ENCODE assay signal across 1 fruit fly cellular context in the genomic region with DNA sequence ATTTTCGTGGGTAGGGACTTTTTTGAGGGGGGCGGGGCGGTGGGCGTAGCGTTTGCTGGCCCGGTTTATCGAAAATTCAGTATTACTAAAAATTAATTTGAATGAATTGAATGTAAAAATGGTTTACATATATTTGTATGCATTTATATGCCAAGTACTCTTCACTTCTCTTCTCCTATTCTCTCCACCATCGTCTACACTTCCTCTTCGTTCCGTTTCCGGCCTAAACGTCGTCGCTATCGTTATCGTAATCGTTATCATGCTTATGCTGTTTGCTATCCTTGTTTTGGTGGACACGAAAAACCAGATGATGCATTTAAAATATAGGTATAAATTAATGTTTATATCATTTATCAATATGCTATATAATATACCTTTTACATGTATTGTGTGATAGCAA.
TF ChIP-seq lines count a peak whose summit lies in the region.

No protein-coding gene starts in this region.

TF ChIP-seq in whole organism, embryonic, 481 proteins besides CTCF, POLR2A, EP300 and RAD21 (continued from another document):
- TF ChIP-seq CG10543 (GFP tag; optimal IDR thresholded peaks at IDR 0.05; lab: Kevin White, UChicago) = no peak
- no peak for TF ChIP-seq Mad (GFP tag; optimal IDR thresholded peaks at IDR 0.05; lab: Kevin White, UChicago)
- peak; percentile 39 for TF ChIP-seq CG2116 (GFP tag; optimal IDR thresholded peaks at IDR 0.05; lab: Kevin White, UChicago)
- TF ChIP-seq CG31441 (GFP tag; IDR thresholded peaks at IDR 0.05; lab: Robert Waterston, UW) = no peak
- TF ChIP-seq Sox102F (GFP tag; optimal IDR thresholded peaks at IDR 0.05; lab: Kevin White, UChicago) = no peak
- TF ChIP-seq BtbVII (GFP tag; optimal IDR thresholded peaks at IDR 0.05; lab: Kevin White, UChicago) = peak; percentile 17
- no peak for TF ChIP-seq CG4424 (GFP tag; optimal IDR thresholded peaks at IDR 0.05; lab: Kevin White, UChicago)
- TF ChIP-seq CG18619 (GFP tag; optimal IDR thresholded peaks at IDR 0.05; lab: Kevin White, UChicago) = no peak
